Worm (Caenorhabditis elegans) whole organism, young adult: ENCODE results near the gene ifas-3.

Experiments used
- C17E4.6 ChIP-seq: fragments of 200-800 bp; sonication (Bioruptor generic); IDR thresholded peaks from 2 replicates; pipeline ENCODE4 v1.3.6; 2022; ENCODE audit warnings: missing genetic modification reagents, missing genetic modification characterization, missing compliant biosample characterization
- F49E8.2 ChIP-seq: sonication (generic microtip); optimal IDR thresholded peaks from 3 replicates; lab custom pipeline; 2017; ENCODE audit warnings: missing genetic modification characterization, mild to moderate bottlenecking, missing compliant biosample characterization, antibody characterized with exemption, moderate library complexity; ENCODE audit not compliant: insufficient read depth
- K11D2.4 ChIP-seq: fragments of 200-800 bp; sonication (Bioruptor generic); IDR thresholded peaks from 2 replicates; pipeline ENCODE4 v1.3.6; 2022; ENCODE audit warnings: missing genetic modification reagents, missing genetic modification characterization, missing compliant biosample characterization
- T07F8.4 ChIP-seq: sonication (generic microtip); optimal IDR thresholded peaks from 2 replicates; lab custom pipeline; 2016; ENCODE audit warnings: mild to moderate bottlenecking, missing genetic modification characterization, moderate library complexity, missing compliant biosample characterization
- Y53F4B.3 ChIP-seq: fragments of 200-800 bp; sonication (Bioruptor generic); IDR thresholded peaks from 2 replicates; pipeline ENCODE4 v1.3.6; 2022; ENCODE audit warnings: missing genetic modification reagents, missing genetic modification characterization, missing compliant biosample characterization
- Y56A3A.18 ChIP-seq: fragments of 200-800 bp; sonication (Bioruptor generic); IDR thresholded peaks from 2 replicates; pipeline ENCODE4 v1.3.6; 2022; ENCODE audit warnings: missing genetic modification reagents, missing genetic modification characterization, missing compliant biosample characterization
- Y79H2A.3 ChIP-seq: fragments of 200-800 bp; sonication (Bioruptor generic); conservative IDR thresholded peaks from 2 replicates; pipeline ENCODE4 v1.3.6; 2022; ENCODE audit warnings: missing genetic modification reagents, missing genetic modification characterization, missing compliant biosample characterization
- Y95B8A.8 ChIP-seq: fragments of 200-800 bp; sonication (Bioruptor generic); IDR thresholded peaks from 2 replicates; pipeline ENCODE4 v1.3.6; 2022; ENCODE audit warnings: missing genetic modification reagents, missing genetic modification characterization, missing compliant biosample characterization
- akir-1 ChIP-seq: fragments of 200-800 bp; sonication (Bioruptor generic); optimal IDR thresholded peaks from 2 replicates; lab custom pipeline; 2018; ENCODE audit warnings: mild to moderate bottlenecking, missing genetic modification characterization, moderate library complexity, missing compliant biosample characterization
- ama-1 ChIP-seq, 3 experiments: fragments of 150-350 bp in 1 of 3; sonication (generic microtip) in 2 of 3; optimal IDR thresholded peaks; 2 replicates each; lab custom pipeline; 2014 to 2018; ENCODE audit warnings: missing biosample characterization in 2 of 3, missing genetic modification characterization in 2 of 3, missing genetic modification reagents in 2 of 3
- atf-7 ChIP-seq: sonication (generic microtip); optimal IDR thresholded peaks from 2 replicates; lab custom pipeline; 2017; ENCODE audit warnings: mild to moderate bottlenecking, missing genetic modification characterization, missing compliant biosample characterization
- attf-5 ChIP-seq: fragments of 200-800 bp; sonication (Bioruptor generic); optimal IDR thresholded peaks from 2 replicates; lab custom pipeline; 2018; ENCODE audit warnings: mild to moderate bottlenecking, missing genetic modification characterization, missing compliant biosample characterization
- attf-6 ChIP-seq: fragments of 200-800 bp; sonication (Bioruptor generic); IDR thresholded peaks from 2 replicates; pipeline ENCODE4 v1.3.6; 2022; ENCODE audit warnings: missing genetic modification reagents, missing genetic modification characterization, missing compliant biosample characterization
- bed-2 ChIP-seq: fragments of 200-800 bp; sonication (Bioruptor generic); IDR thresholded peaks from 2 replicates; pipeline ENCODE4 v1.3.6; 2022; ENCODE audit warnings: missing genetic modification reagents, missing genetic modification characterization, missing compliant biosample characterization
- cebp-2 ChIP-seq: fragments of 200-800 bp; sonication (Bioruptor generic); IDR thresholded peaks from 2 replicates; pipeline ENCODE4 v1.3.6; 2022; ENCODE audit warnings: missing genetic modification characterization, missing compliant biosample characterization
- ceh-100 ChIP-seq: fragments of 200-800 bp; sonication (Bioruptor generic); IDR thresholded peaks from 2 replicates; pipeline ENCODE4 v1.3.6; 2022; ENCODE audit warnings: missing genetic modification reagents, missing genetic modification characterization, missing compliant biosample characterization
- efl-1 ChIP-seq: fragments of 150-350 bp; optimal IDR thresholded peaks from 2 replicates; lab custom pipeline; 2014; ENCODE audit warnings: missing biosample characterization, missing genetic modification reagents, missing genetic modification characterization
- egl-18 ChIP-seq: fragments of 200-800 bp; sonication (Bioruptor generic); IDR thresholded peaks from 2 replicates; pipeline ENCODE4 v1.3.6; 2022; ENCODE audit warnings: missing genetic modification reagents, missing genetic modification characterization, missing compliant biosample characterization
- egl-44 ChIP-seq: fragments of 200-800 bp; sonication (Bioruptor generic); IDR thresholded peaks from 2 replicates; pipeline ENCODE4 v1.3.6; 2022; ENCODE audit warnings: missing genetic modification reagents, missing genetic modification characterization, missing compliant biosample characterization
- hmg-1.2 ChIP-seq: fragments of 200-800 bp; sonication (Bioruptor generic); IDR thresholded peaks from 2 replicates; pipeline ENCODE4 v1.3.6; 2022; ENCODE audit warnings: missing genetic modification reagents, missing genetic modification characterization, missing compliant biosample characterization
- hmg-20 ChIP-seq: fragments of 200-800 bp; sonication (Bioruptor generic); IDR thresholded peaks from 2 replicates; pipeline ENCODE4 v1.3.6; 2022; ENCODE audit warnings: missing genetic modification reagents, missing genetic modification characterization, missing compliant biosample characterization
- hrde-1 ChIP-seq: sonication (generic microtip); optimal IDR thresholded peaks from 2 replicates; lab custom pipeline; 2016; ENCODE audit warnings: missing genetic modification characterization, mild to moderate bottlenecking, missing compliant biosample characterization, moderate library complexity, missing genotype, missing genetic modification reagents, borderline replicate concordance
- lag-1 ChIP-seq: fragments of 200-800 bp; sonication (Bioruptor generic); IDR thresholded peaks from 2 replicates; pipeline ENCODE4 v1.3.6; 2022; ENCODE audit warnings: missing genetic modification reagents, missing genetic modification characterization, missing compliant biosample characterization
- lin-26 ChIP-seq: fragments of 200-800 bp; sonication (Bioruptor generic); IDR thresholded peaks from 2 replicates; pipeline ENCODE4 v1.3.6; 2022; ENCODE audit warnings: missing genetic modification reagents, missing genetic modification characterization, missing compliant biosample characterization
- lin-40 ChIP-seq: sonication (generic microtip); optimal IDR thresholded peaks from 2 replicates; lab custom pipeline; 2016; ENCODE audit warnings: missing genetic modification characterization, mild to moderate bottlenecking, missing compliant biosample characterization, missing genotype, missing genetic modification reagents
- lsy-27 ChIP-seq: sonication (generic microtip); optimal IDR thresholded peaks from 2 replicates; lab custom pipeline; 2017; ENCODE audit warnings: missing genetic modification characterization, mild to moderate bottlenecking, missing compliant biosample characterization, antibody characterized with exemption, missing genotype, borderline replicate concordance; ENCODE audit not compliant: insufficient read depth
- mcd-1 ChIP-seq: fragments of 200-800 bp; sonication (Bioruptor generic); IDR thresholded peaks from 2 replicates; pipeline ENCODE4 v1.3.6; 2022; ENCODE audit warnings: missing genetic modification reagents, missing genetic modification characterization, missing compliant biosample characterization
- mel-28 ChIP-seq: sonication (generic microtip); optimal IDR thresholded peaks from 2 replicates; lab custom pipeline; 2016; ENCODE audit warnings: borderline replicate concordance, mild to moderate bottlenecking, missing genetic modification characterization, missing compliant biosample characterization
- nfya-1 ChIP-seq: sonication (generic microtip); optimal IDR thresholded peaks from 2 replicates; lab custom pipeline; 2017; ENCODE audit warnings: antibody characterized with exemption, missing compliant biosample characterization, missing genetic modification characterization, borderline replicate concordance; ENCODE audit not compliant: insufficient read depth
- nfyb-1 ChIP-seq: fragments of 200-800 bp; sonication (Bioruptor generic); IDR thresholded peaks from 2 replicates; pipeline ENCODE4 v1.3.6; 2022; ENCODE audit warnings: missing genetic modification reagents, missing genetic modification characterization, missing compliant biosample characterization
- nhr-120 ChIP-seq: fragments of 200-800 bp; sonication (Bioruptor generic); IDR thresholded peaks from 2 replicates; pipeline ENCODE4 v1.3.6; 2022; ENCODE audit warnings: missing genetic modification characterization, missing compliant biosample characterization
- nhr-179 ChIP-seq: sonication (generic microtip); optimal IDR thresholded peaks from 2 replicates; lab custom pipeline; 2016; ENCODE audit warnings: mild to moderate bottlenecking, missing genetic modification characterization, missing compliant biosample characterization
- nhr-27 ChIP-seq: fragments of 200-800 bp; sonication (Bioruptor generic); optimal IDR thresholded peaks from 2 replicates; lab custom pipeline; 2018; ENCODE audit warnings: mild to moderate bottlenecking, missing genetic modification characterization, moderate library complexity, missing compliant biosample characterization
- nhr-80 ChIP-seq: sonication (generic microtip); optimal IDR thresholded peaks from 2 replicates; lab custom pipeline; 2016; ENCODE audit warnings: missing genetic modification characterization, missing compliant biosample characterization
- pha-4 ChIP-seq: fragments of 150-350 bp; sonication (generic microtip); optimal IDR thresholded peaks from 2 replicates; lab custom pipeline; 2014; ENCODE audit warnings: missing biosample characterization, missing genetic modification reagents, missing genetic modification characterization
- rcor-1 ChIP-seq: fragments of 200-800 bp; sonication (Bioruptor generic); IDR thresholded peaks from 2 replicates; pipeline ENCODE4 v1.3.6; 2022; ENCODE audit warnings: missing genetic modification reagents, missing genetic modification characterization, missing compliant biosample characterization
- snpc-1.3 ChIP-seq: sonication (generic microtip); optimal IDR thresholded peaks from 2 replicates; lab custom pipeline; 2017; ENCODE audit warnings: missing genetic modification characterization, mild to moderate bottlenecking, missing compliant biosample characterization, antibody characterized with exemption, moderate library complexity, missing genotype, missing genetic modification reagents; ENCODE audit not compliant: insufficient read depth
- snpc-4 ChIP-seq, 5 experiments: fragments of 150-350 bp in 1 of 5; sonication (generic microtip) in 4 of 5; optimal IDR thresholded peaks; 2 replicates each; lab custom pipeline; 2014 to 2018; ENCODE audit warnings: missing genetic modification characterization in 5 of 5, missing biosample characterization in 3 of 5, antibody characterized with exemption in 2 of 5, mild to moderate bottlenecking in 2 of 5, missing compliant biosample characterization in 2 of 5, missing genotype in 2 of 5, moderate library complexity in 2 of 5, missing genetic modification reagents in 1 of 5
- sptf-2 ChIP-seq: fragments of 200-800 bp; sonication (Bioruptor generic); optimal IDR thresholded peaks from 2 replicates; lab custom pipeline; 2018; ENCODE audit warnings: mild to moderate bottlenecking, missing genetic modification characterization, missing compliant biosample characterization
- tbx-9 ChIP-seq: sonication (generic microtip); optimal IDR thresholded peaks from 2 replicates; lab custom pipeline; 2016; ENCODE audit warnings: borderline replicate concordance, missing genetic modification characterization, inconsistent platforms, missing compliant biosample characterization
- tlf-1 ChIP-seq: fragments of 200-800 bp; sonication (Bioruptor generic); optimal IDR thresholded peaks from 2 replicates; lab custom pipeline; 2018; ENCODE audit warnings: mild to moderate bottlenecking, missing genetic modification characterization, missing compliant biosample characterization
- unc-62 ChIP-seq: fragments of 150-350 bp; optimal IDR thresholded peaks from 2 replicates; lab custom pipeline; 2014; ENCODE audit warnings: missing biosample characterization, missing genetic modification reagents, missing genetic modification characterization
- zim-3 ChIP-seq: sonication (generic microtip); optimal IDR thresholded peaks from 2 replicates; lab custom pipeline; 2017; ENCODE audit warnings: mild to moderate bottlenecking, missing genetic modification characterization, moderate library complexity, missing compliant biosample characterization
- ztf-18 ChIP-seq: sonication (generic microtip); optimal IDR thresholded peaks from 2 replicates; lab custom pipeline; 2016; ENCODE audit warnings: missing genotype, mild to moderate bottlenecking, missing genetic modification characterization, missing compliant biosample characterization
- ztf-25 ChIP-seq: fragments of 200-800 bp; sonication (Bioruptor generic); IDR thresholded peaks from 2 replicates; pipeline ENCODE4 v1.3.6; 2022; ENCODE audit warnings: missing genetic modification reagents, missing genetic modification characterization, missing compliant biosample characterization
- ztf-28 ChIP-seq: fragments of 200-800 bp; sonication (Bioruptor generic); IDR thresholded peaks from 2 replicates; pipeline ENCODE4 v1.3.6; 2022; ENCODE audit warnings: missing genetic modification reagents, missing genetic modification characterization, missing compliant biosample characterization
- ztf-6 ChIP-seq: fragments of 200-800 bp; sonication (Bioruptor generic); IDR thresholded peaks from 2 replicates; pipeline ENCODE4 v1.3.6; 2022; ENCODE audit warnings: missing genetic modification reagents, missing genetic modification characterization, missing compliant biosample characterization

Gene ifas-3

DNA sequence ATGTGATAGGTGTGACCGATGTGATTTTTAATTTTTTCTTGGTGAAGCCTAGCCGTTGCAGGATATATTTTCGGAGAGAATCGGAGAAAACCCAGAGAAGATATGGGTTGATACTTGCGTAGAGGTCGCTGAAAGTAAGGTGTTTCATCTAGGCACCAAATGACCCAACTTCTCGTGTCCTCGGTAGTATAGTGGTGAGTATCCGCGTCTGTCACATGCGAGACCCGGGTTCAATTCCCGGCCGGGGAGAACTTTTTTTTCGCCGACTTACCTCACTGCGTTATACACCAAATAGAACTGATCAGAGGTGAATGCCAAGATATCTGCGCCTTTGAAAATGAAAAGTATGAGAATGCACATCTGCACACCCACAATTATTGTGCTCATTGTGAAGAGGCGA is 18.9 kb downstream of the ifas-3 start (continued):
- peak; percentile 93 for TF ChIP-seq lin-26 (GFP tag; lab: Robert Waterston, UW)
- TF ChIP-seq attf-6: peak; percentile 97
- TF ChIP-seq ama-1 (optimal IDR thresholded peaks at IDR 0.05; lab: Kevin White, UChicago): no peak
- TF ChIP-seq ama-1 (GFP tag; optimal IDR thresholded peaks at IDR 0.05; lab: Kevin White, UChicago): peak in 1 of 2 experiments; percentile 80
- no peak for TF ChIP-seq rcor-1
- no peak for TF ChIP-seq tbx-9 (tag; lab: Kevin White, UChicago)
- no peak for TF ChIP-seq nhr-80 (tag; lab: Kevin White, UChicago)
- TF ChIP-seq pha-4 (tag; lab: Kevin White, UChicago): no peak
- no peak for TF ChIP-seq C17E4.6
- TF ChIP-seq snpc-1.3 (tag; lab: Kevin White, UChicago): peak; percentile 68
- 0 out of 2 replicates have a peak, but pooled peaks have one; percentile 44 for TF ChIP-seq egl-18 (GFP tag; lab: Robert Waterston, UW)
- TF ChIP-seq cebp-2 (GFP tag; lab: Robert Waterston, UW): no peak
- TF ChIP-seq Y79H2A.3 (GFP tag; lab: Robert Waterston, UW): no peak
- TF ChIP-seq bed-2: no peak
- no peak for TF ChIP-seq akir-1
- TF ChIP-seq nfya-1 (tag; lab: Kevin White, UChicago): no peak
- peak; percentile 24 for TF ChIP-seq lin-40 (tag; lab: Kevin White, UChicago)
- no peak for TF ChIP-seq lsy-27 (tag; lab: Kevin White, UChicago)
- TF ChIP-seq nfyb-1 (GFP tag; lab: Robert Waterston, UW): peak; percentile 63; the same call in 1 of the 2 replicates
- peak; percentile 87 for TF ChIP-seq snpc-4 (GFP tag; optimal IDR thresholded peaks at IDR 0.05; lab: Kevin White, UChicago)
- peak; percentile 51 to 96 (median 92) for TF ChIP-seq snpc-4 (tag; optimal IDR thresholded peaks at IDR 0.05; lab: Kevin White, UChicago)
- TF ChIP-seq nhr-179: no peak
- 0 out of 2 replicates have a peak, but pooled peaks have one; percentile 43 for TF ChIP-seq Y95B8A.8
- no peak for TF ChIP-seq K11D2.4 (GFP tag; lab: Robert Waterston, UW)
- peak; percentile 50 for TF ChIP-seq mcd-1
- TF ChIP-seq Y53F4B.3 (GFP tag; lab: Robert Waterston, UW): no peak
- TF ChIP-seq F49E8.2 (tag; lab: Kevin White, UChicago): peak; percentile 39
- peak; percentile 82 for TF ChIP-seq ztf-18 (tag; lab: Kevin White, UChicago)
- no peak for TF ChIP-seq atf-7
- TF ChIP-seq hrde-1 (tag; lab: Kevin White, UChicago): no peak
- no peak for TF ChIP-seq hmg-20 (GFP tag; lab: Robert Waterston, UW)
- TF ChIP-seq ztf-28 (GFP tag; lab: Robert Waterston, UW): peak; percentile 77; the same call in 1 of the 2 replicates
- no peak for TF ChIP-seq ztf-6 (GFP tag; lab: Robert Waterston, UW)
- TF ChIP-seq T07F8.4 (tag; lab: Kevin White, UChicago): peak; percentile 62
- TF ChIP-seq lag-1 (GFP tag; lab: Robert Waterston, UW): no peak
- no peak for TF ChIP-seq ceh-100 (GFP tag; lab: Robert Waterston, UW)
- no peak for TF ChIP-seq Y56A3A.18
- TF ChIP-seq egl-44: no peak
- TF ChIP-seq tlf-1 (GFP tag; lab: Kevin White, UChicago): peak; percentile 2
- TF ChIP-seq zim-3: peak; percentile 84
- TF ChIP-seq hmg-1.2: peak; percentile 73
- no peak for TF ChIP-seq efl-1 (GFP tag; lab: Kevin White, UChicago)
- no peak for TF ChIP-seq sptf-2 (GFP tag; lab: Kevin White, UChicago)
- no peak for TF ChIP-seq unc-62 (GFP tag; lab: Kevin White, UChicago)
- TF ChIP-seq nhr-120: no peak
- no peak for TF ChIP-seq nhr-27 (tag; lab: Kevin White, UChicago)
- 0 out of 2 replicates have a peak, but pooled peaks have one; percentile 60 for TF ChIP-seq ztf-25 (GFP tag; lab: Robert Waterston, UW)
- TF ChIP-seq attf-5 (GFP tag; lab: Kevin White, UChicago): peak; percentile 51
- no peak for TF ChIP-seq mel-28
